Fruit fly (Drosophila melanogaster) whole organism, embryonic: ENCODE results near the gene CG7906.
A peak's percentile ranks its signal among the peaks of the same experiment; 100 is the strongest.

Source experiments
- B-H2 ChIP-seq: fragments of 200-800 bp; sonication (Bioruptor generic); optimal IDR thresholded peaks from 2 replicates; lab custom pipeline; 2018; ENCODE audit warnings: missing biosample characterization, mild to moderate bottlenecking, missing genetic modification characterization
- CG10462 ChIP-seq: fragments of 200-800 bp; sonication (Bioruptor generic); optimal IDR thresholded peaks from 2 replicates; lab custom pipeline; 2016; ENCODE audit warnings: missing biosample characterization, missing genetic modification characterization
- CG10565 ChIP-seq: fragments of 200-800 bp; sonication (Bioruptor generic); optimal IDR thresholded peaks from 3 replicates; lab custom pipeline; 2016; ENCODE audit warnings: missing biosample characterization, mild to moderate bottlenecking, missing genetic modification characterization
- CG10979 ChIP-seq: fragments of 200-800 bp; sonication (Bioruptor generic); optimal IDR thresholded peaks from 2 replicates; lab custom pipeline; 2018; ENCODE audit warnings: missing biosample characterization, mild to moderate bottlenecking, missing genetic modification characterization, moderate library complexity
- CG13894 ChIP-seq: fragments of 200-800 bp; sonication (Bioruptor generic); optimal IDR thresholded peaks from 3 replicates; lab custom pipeline; 2018; ENCODE audit warnings: missing biosample characterization, mild to moderate bottlenecking, missing genetic modification characterization, moderate library complexity
- CG14860 ChIP-seq: fragments of 200-800 bp; sonication (Bioruptor generic); IDR thresholded peaks from 3 replicates; pipeline ENCODE4 v1.3.6; 2022; ENCODE audit warnings: missing biosample characterization, missing genetic modification characterization; ENCODE audit not compliant: partially characterized antibody
- CG18619 ChIP-seq: fragments of 200-800 bp; sonication (Bioruptor generic); optimal IDR thresholded peaks from 3 replicates; lab custom pipeline; 2017; ENCODE audit warnings: missing biosample characterization, mild to moderate bottlenecking, missing genetic modification characterization
- CG2678 ChIP-seq: fragments of 200-800 bp; sonication (Bioruptor generic); optimal IDR thresholded peaks from 3 replicates; lab custom pipeline; 2019; ENCODE audit warnings: missing biosample characterization, mild to moderate bottlenecking, missing genetic modification characterization, moderate library complexity
- CG31388 ChIP-seq: fragments of 200-800 bp; sonication (Bioruptor generic); optimal IDR thresholded peaks from 2 replicates; lab custom pipeline; 2016; ENCODE audit warnings: missing biosample characterization, missing genetic modification characterization
- CG3163 ChIP-seq: fragments of 200-800 bp; sonication (Bioruptor generic); optimal IDR thresholded peaks from 3 replicates; lab custom pipeline; 2016; ENCODE audit warnings: missing biosample characterization, missing genetic modification characterization
- CG32767 ChIP-seq: fragments of 200-800 bp; sonication (Bioruptor generic); IDR thresholded peaks from 2 replicates; pipeline ENCODE4 v1.3.6; 2022; ENCODE audit warnings: missing biosample characterization, missing genetic modification characterization
- CG32772 ChIP-seq: fragments of 200-800 bp; sonication (Bioruptor generic); IDR thresholded peaks from 2 replicates; pipeline ENCODE4 v1.3.6; 2022; ENCODE audit warnings: missing biosample characterization, missing genetic modification characterization
- CG3847 ChIP-seq: fragments of 200-800 bp; sonication (Bioruptor generic); IDR thresholded peaks from 2 replicates; pipeline ENCODE4 v1.3.6; 2022; ENCODE audit warnings: missing biosample characterization, missing genetic modification characterization
- CG3995 ChIP-seq: fragments of 200-800 bp; sonication (Bioruptor generic); optimal IDR thresholded peaks from 3 replicates; lab custom pipeline; 2016; ENCODE audit warnings: missing biosample characterization, missing genetic modification characterization
- CG42726 ChIP-seq: fragments of 200-800 bp; sonication (Bioruptor generic); IDR thresholded peaks from 2 replicates; pipeline ENCODE4 v1.3.6; 2022; ENCODE audit warnings: missing biosample characterization, missing genetic modification characterization; ENCODE audit not compliant: partially characterized antibody
- CG4282 ChIP-seq: fragments of 200-800 bp; sonication (Bioruptor generic); optimal IDR thresholded peaks from 2 replicates; lab custom pipeline; 2016; ENCODE audit warnings: missing biosample characterization, missing genetic modification characterization
- CG4424 ChIP-seq: fragments of 200-800 bp; sonication (Bioruptor generic); optimal IDR thresholded peaks from 3 replicates; lab custom pipeline; 2016; ENCODE audit warnings: missing biosample characterization, missing genetic modification characterization
- CG7745 ChIP-seq: fragments of 200-800 bp; sonication (Bioruptor generic); optimal IDR thresholded peaks from 2 replicates; lab custom pipeline; 2018; ENCODE audit warnings: missing biosample characterization, mild to moderate bottlenecking, missing genetic modification characterization, moderate library complexity
- CG7963 ChIP-seq: fragments of 200-800 bp; sonication (Bioruptor generic); IDR thresholded peaks from 3 replicates; pipeline ENCODE4 v1.3.6; 2022; ENCODE audit warnings: missing biosample characterization, missing genetic modification characterization; ENCODE audit not compliant: partially characterized antibody
- CG8388 ChIP-seq: fragments of 200-800 bp; sonication (Bioruptor generic); optimal IDR thresholded peaks from 2 replicates; lab custom pipeline; 2019; ENCODE audit warnings: missing biosample characterization, mild to moderate bottlenecking, missing genetic modification characterization, moderate library complexity
- CG9609 ChIP-seq: fragments of 200-800 bp; sonication (Bioruptor generic); optimal IDR thresholded peaks from 3 replicates; lab custom pipeline; 2016; ENCODE audit warnings: missing biosample characterization, missing genetic modification characterization
- Dad ChIP-seq: fragments of 200-800 bp; sonication (Bioruptor generic); optimal IDR thresholded peaks from 3 replicates; lab custom pipeline; 2016; ENCODE audit warnings: missing biosample characterization, missing genetic modification characterization
- Gsc ChIP-seq: fragments of 200-800 bp; sonication (Bioruptor generic); IDR thresholded peaks from 2 replicates; pipeline ENCODE4 v1.3.6; 2022; ENCODE audit warnings: missing biosample characterization, missing genetic modification characterization
- Hr3 ChIP-seq: fragments of 200-800 bp; sonication (Bioruptor generic); optimal IDR thresholded peaks from 3 replicates; lab custom pipeline; 2016; ENCODE audit warnings: missing biosample characterization, missing genetic modification characterization
- Hr51 ChIP-seq, 2 experiments: fragments of 200-800 bp; sonication (Bioruptor generic); optimal IDR thresholded peaks; 2 replicates in 1 of 2; 3 replicates in 1 of 2; lab custom pipeline; 2016 to 2018; ENCODE audit warnings: missing biosample characterization in 2 of 2, missing genetic modification characterization in 2 of 2, mild to moderate bottlenecking in 1 of 2, moderate library complexity in 1 of 2
- Kr ChIP-seq: fragments of 200-800 bp; sonication (Bioruptor generic); optimal IDR thresholded peaks from 2 replicates; lab custom pipeline; 2017; ENCODE audit warnings: missing biosample characterization, mild to moderate bottlenecking, missing genetic modification characterization
- Mad ChIP-seq: fragments of 200-800 bp; sonication (Bioruptor generic); optimal IDR thresholded peaks from 2 replicates; lab custom pipeline; 2016; ENCODE audit warnings: missing biosample characterization, missing genetic modification characterization
- Neu2 ChIP-seq: fragments of 200-800 bp; sonication (Bioruptor generic); optimal IDR thresholded peaks from 3 replicates; lab custom pipeline; 2016; ENCODE audit warnings: missing biosample characterization, missing genetic modification characterization, borderline replicate concordance
- Rx ChIP-seq: fragments of 200-800 bp; sonication (Bioruptor generic); IDR thresholded peaks from 2 replicates; pipeline ENCODE4 v1.3.6; 2022; ENCODE audit warnings: missing biosample characterization, missing genetic modification characterization
- Sry-β ChIP-seq: fragments of 200-800 bp; sonication (Bioruptor generic); optimal IDR thresholded peaks from 2 replicates; lab custom pipeline; 2018; ENCODE audit warnings: missing biosample characterization, mild to moderate bottlenecking, missing genetic modification characterization, moderate library complexity
- Tbp ChIP-seq: fragments of >200 bp; optimal IDR thresholded peaks from 2 replicates; lab custom pipeline; 2018; ENCODE audit warnings: missing biosample characterization, missing genetic modification characterization
- Trl ChIP-seq, 3 experiments: fragments of >200 bp in 2 of 3; fragments of 200-800 bp in 1 of 3; sonication (Bioruptor generic) in 1 of 3; optimal IDR thresholded peaks; 2 replicates in 1 of 3; 3 replicates in 2 of 3; lab custom pipeline; 2016 to 2017; ENCODE audit warnings: missing biosample characterization in 1 of 3, missing genetic modification characterization in 1 of 3
- abd-A ChIP-seq: fragments of 200-800 bp; sonication (Bioruptor generic); optimal IDR thresholded peaks from 3 replicates; lab custom pipeline; 2019; ENCODE audit warnings: missing biosample characterization, mild to moderate bottlenecking, missing genetic modification characterization, moderate library complexity
- bsh ChIP-seq, 2 experiments: fragments of 200-800 bp; sonication (Bioruptor generic); optimal IDR thresholded peaks; 2 replicates each; lab custom pipeline; 2017 to 2018; ENCODE audit warnings: mild to moderate bottlenecking in 2 of 2, missing biosample characterization in 2 of 2, missing genetic modification characterization in 2 of 2, moderate library complexity in 1 of 2
- chm ChIP-seq: fragments of 200-800 bp; sonication (Bioruptor generic); IDR thresholded peaks from 2 replicates; pipeline ENCODE4 v1.3.6; 2022; ENCODE audit warnings: missing biosample characterization, missing genetic modification characterization
- eve ChIP-seq, 2 experiments: fragments of >200 bp; optimal IDR thresholded peaks; 2 replicates each; lab custom pipeline; 2017; ENCODE audit warnings: missing biosample characterization in 2 of 2, missing genetic modification characterization in 2 of 2
- ftz-f1 ChIP-seq: fragments of 200-800 bp; sonication (Bioruptor generic); optimal IDR thresholded peaks from 2 replicates; lab custom pipeline; 2016; ENCODE audit warnings: missing biosample characterization, missing genetic modification characterization
- fu2 ChIP-seq: fragments of 200-800 bp; sonication (Bioruptor generic); optimal IDR thresholded peaks from 2 replicates; lab custom pipeline; 2016; ENCODE audit warnings: missing biosample characterization, missing genetic modification characterization
- gce ChIP-seq: fragments of 200-800 bp; sonication (Bioruptor generic); IDR thresholded peaks from 3 replicates; pipeline ENCODE4 v1.3.6; 2022; ENCODE audit warnings: missing biosample characterization, missing genetic modification characterization
- gcm ChIP-seq: fragments of 200-800 bp; sonication (Bioruptor generic); optimal IDR thresholded peaks from 2 replicates; lab custom pipeline; 2019; ENCODE audit warnings: missing biosample characterization, mild to moderate bottlenecking, missing genetic modification characterization, moderate library complexity
- mirr ChIP-seq: fragments of 200-800 bp; sonication (Bioruptor generic); optimal IDR thresholded peaks from 3 replicates; lab custom pipeline; 2018; ENCODE audit warnings: missing biosample characterization, mild to moderate bottlenecking, missing genetic modification characterization
- nom ChIP-seq: fragments of 200-800 bp; sonication (Bioruptor generic); optimal IDR thresholded peaks from 2 replicates; lab custom pipeline; 2017; ENCODE audit warnings: missing biosample characterization, missing genetic modification characterization, mild to moderate bottlenecking, moderate library complexity, missing genetic modification reagents
- pnt ChIP-seq: fragments of 200-800 bp; sonication (Bioruptor generic); optimal IDR thresholded peaks from 3 replicates; lab custom pipeline; 2016; ENCODE audit warnings: missing biosample characterization, missing genetic modification characterization
- psq ChIP-seq: fragments of 200-800 bp; sonication (Bioruptor generic); optimal IDR thresholded peaks from 2 replicates; lab custom pipeline; 2017; ENCODE audit warnings: missing biosample characterization, missing genetic modification characterization
- sens-2 ChIP-seq: fragments of 200-800 bp; sonication (Bioruptor generic); IDR thresholded peaks from 2 replicates; pipeline ENCODE4 v1.3.6; 2022; ENCODE audit warnings: missing biosample characterization, missing genetic modification characterization
- slp2 ChIP-seq: fragments of 200-800 bp; sonication (Bioruptor generic); optimal IDR thresholded peaks from 2 replicates; lab custom pipeline; 2016; ENCODE audit warnings: missing biosample characterization, missing genetic modification characterization
- sob ChIP-seq: fragments of 200-800 bp; sonication (Bioruptor generic); IDR thresholded peaks from 2 replicates; pipeline ENCODE4 v1.3.6; 2022; ENCODE audit warnings: missing biosample characterization, missing genetic modification characterization
- tx ChIP-seq: fragments of 200-800 bp; sonication (Bioruptor generic); optimal IDR thresholded peaks from 2 replicates; lab custom pipeline; 2016; ENCODE audit warnings: missing biosample characterization, missing genetic modification characterization
- yki ChIP-seq: fragments of >200 bp; optimal IDR thresholded peaks from 3 replicates; lab custom pipeline; 2018
- zfh1 ChIP-seq: fragments of 200-800 bp; sonication (Bioruptor generic); IDR thresholded peaks from 3 replicates; pipeline ENCODE4 v1.3.6; 2022; ENCODE audit warnings: missing biosample characterization, missing genetic modification characterization

The CG7906 gene

dm6 chr3L:14189957-14190624 lies 46.3 kb upstream of the CG7906 start (continued):
- TF ChIP-seq mirr (GFP tag; lab: Kevin White, UChicago) (peak; percentile 9), CG7745 (tag; lab: Kevin White, UChicago) (no peak), CG32772 (GFP tag; lab: Robert Waterston, UW) (peak; percentile 49), CG10979 (tag; lab: Kevin White, UChicago) (peak; percentile 25), Hr51 (GFP tag; optimal IDR thresholded peaks at IDR 0.05; lab: Kevin White, UChicago) (peak in 1 of 2 experiments; percentile 65), gcm (GFP tag; lab: Kevin White, UChicago) (no peak), Neu2 (GFP tag; lab: Kevin White, UChicago) (no peak), gce (GFP tag; lab: Robert Waterston, UW) (0 out of 3 replicates have a peak, but pooled peaks have one; percentile 61), tx (GFP tag; lab: Kevin White, UChicago) (no peak), ftz-f1 (GFP tag; lab: Kevin White, UChicago) (no peak), CG9609 (GFP tag; lab: Kevin White, UChicago) (peak; percentile 2), B-H2 (GFP tag; lab: Kevin White, UChicago) (peak; percentile 28), abd-A (no peak), CG4424 (GFP tag; lab: Kevin White, UChicago) (peak; percentile 7), Rx (GFP tag; lab: Robert Waterston, UW) (peak; percentile 57; the same call in 1 of the 2 replicates), CG3995 (GFP tag; lab: Kevin White, UChicago) (no peak), CG42726 (GFP tag; lab: Robert Waterston, UW) (peak; percentile 43; the same call in 1 of the 2 replicates), CG10462 (GFP tag; lab: Kevin White, UChicago) (no peak), zfh1 (GFP tag; lab: Robert Waterston, UW) (peak; percentile 40; the same call in 1 of the 3 replicates), CG4282 (GFP tag; lab: Kevin White, UChicago) (no peak), CG2678 (tag; lab: Kevin White, UChicago) (peak; percentile 0), CG14860 (0 out of 3 replicates have a peak, but pooled peaks have one; percentile 28), Trl (optimal IDR thresholded peaks at IDR 0.05; lab: Kevin White, UChicago) (no peak), Trl (GFP tag; optimal IDR thresholded peaks at IDR 0.05; lab: Kevin White, UChicago) (no peak), CG18619 (GFP tag; lab: Kevin White, UChicago) (no peak), pnt (no peak), CG31388 (GFP tag; lab: Kevin White, UChicago) (no peak), CG3847 (GFP tag; lab: Robert Waterston, UW) (peak; percentile 64), fu2 (no peak), CG10565 (no peak), Sry-β (GFP tag; lab: Kevin White, UChicago) (no peak), CG8388 (GFP tag; lab: Kevin White, UChicago) (no peak), sob (GFP tag; lab: Robert Waterston, UW) (peak; percentile 67), slp2 (GFP tag; lab: Kevin White, UChicago) (no peak), CG13894 (tag; lab: Kevin White, UChicago) (no peak), yki (lab: Kevin White, UChicago) (no peak), Dad (GFP tag; lab: Kevin White, UChicago) (no peak), chm (GFP tag; lab: Robert Waterston, UW) (peak; percentile 90), CG3163 (GFP tag; lab: Kevin White, UChicago) (no peak), nom (GFP tag; lab: Kevin White, UChicago) (no peak), Tbp (GFP tag; lab: Kevin White, UChicago) (no peak), CG7963 (GFP tag; lab: Robert Waterston, UW) (peak; percentile 67), Gsc (GFP tag; lab: Robert Waterston, UW) (no peak), bsh (GFP tag; optimal IDR thresholded peaks at IDR 0.05; lab: Kevin White, UChicago) (peak in 1 of 2 experiments; percentile 43), Kr (GFP tag; lab: Kevin White, UChicago) (no peak), CG32767 (GFP tag; lab: Robert Waterston, UW) (peak; percentile 84), psq (GFP tag; lab: Kevin White, UChicago) (no peak), Hr3 (no peak), sens-2 (GFP tag; lab: Robert Waterston, UW) (no peak; the same call in 1 of the 2 replicates), eve (GFP tag; optimal IDR thresholded peaks at IDR 0.05; lab: Kevin White, UChicago) (no peak), Mad (no peak)
